Fruit fly (Drosophila melanogaster) whole organism, embryonic: ENCODE measurements around the gene Rgl.

Source experiments
- CG18764 ChIP-seq: fragments of 200-800 bp; sonication (Bioruptor generic); optimal IDR thresholded peaks from 3 replicates; lab custom pipeline; 2016; ENCODE audit warnings: missing biosample characterization, missing genetic modification characterization
- CTCF ChIP-seq: fragments of 200-800 bp; sonication (Bioruptor generic); optimal IDR thresholded peaks from 2 replicates; lab custom pipeline; 2017; ENCODE audit warnings: missing biosample characterization, mild to moderate bottlenecking, missing genetic modification characterization, moderate library complexity
- Sin3A ChIP-seq: fragments of >200 bp; optimal IDR thresholded peaks from 2 replicates; lab custom pipeline; 2018
- ato ChIP-seq: fragments of 200-800 bp; sonication (Bioruptor generic); IDR thresholded peaks from 2 replicates; pipeline ENCODE4 v1.3.6; 2022; ENCODE audit warnings: missing biosample characterization, missing genetic modification characterization; ENCODE audit not compliant: partially characterized antibody
- run ChIP-seq: fragments of 200-800 bp; sonication (Bioruptor generic); optimal IDR thresholded peaks from 3 replicates; lab custom pipeline; 2018; ENCODE audit warnings: missing biosample characterization, mild to moderate bottlenecking, missing genetic modification characterization

DNA sequence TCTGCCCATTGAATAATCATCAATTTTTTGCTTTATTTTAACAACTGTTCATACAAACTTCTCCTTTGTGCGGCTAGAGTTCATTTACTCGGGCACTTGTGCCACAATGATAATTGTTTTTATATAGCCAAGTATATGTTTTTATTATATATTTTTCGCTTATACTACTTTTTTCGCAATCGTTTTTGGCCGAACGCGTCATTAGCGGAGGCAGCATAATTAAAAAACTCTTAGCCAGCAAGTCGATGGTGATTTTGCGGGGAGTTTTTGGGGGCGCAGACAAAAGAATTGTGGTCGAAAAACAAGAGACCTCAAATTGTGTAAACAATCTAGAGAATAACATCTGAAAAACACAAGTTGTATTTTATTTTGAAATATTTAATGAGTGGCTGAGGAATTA lies 26.4 kb upstream of the Rgl start:
- TF ChIP-seq Sin3A (no peak), CTCF (no peak), ato (GFP tag; lab: Robert Waterston, UW) (no peak), run (tag; lab: Kevin White, UChicago) (no peak), CG18764 (GFP tag; lab: Kevin White, UChicago) (no peak)
